Worm (Caenorhabditis elegans) whole organism, late embryonic: ENCODE measurements around the gene aagr-3.

Experiments
- C08G9.2 ChIP-seq: sonication (generic microtip); optimal IDR thresholded peaks from 2 replicates; lab custom pipeline; 2016; ENCODE audit warnings: mild to moderate bottlenecking, missing genetic modification characterization, moderate library complexity, missing compliant biosample characterization
- C38D4.7 ChIP-seq: fragments of 200-800 bp; sonication (Bioruptor generic); optimal IDR thresholded peaks from 2 replicates; lab custom pipeline; 2018; ENCODE audit warnings: mild to moderate bottlenecking, missing genetic modification characterization, moderate library complexity, missing compliant biosample characterization
- K02D7.2 ChIP-seq: sonication (generic microtip); optimal IDR thresholded peaks from 2 replicates; lab custom pipeline; 2017; ENCODE audit warnings: mild to moderate bottlenecking, missing genetic modification characterization, missing compliant biosample characterization
- T23F11.4 ChIP-seq: fragments of 200-800 bp; sonication (Bioruptor generic); optimal IDR thresholded peaks from 2 replicates; lab custom pipeline; 2018; ENCODE audit warnings: mild to moderate bottlenecking, missing genetic modification characterization, missing compliant biosample characterization
- Y22D7AL.16 ChIP-seq: sonication (generic microtip); optimal IDR thresholded peaks from 2 replicates; lab custom pipeline; 2016; ENCODE audit warnings: missing genetic modification characterization, missing compliant biosample characterization
- ceh-19 ChIP-seq: fragments of 200-800 bp; sonication (Bioruptor generic); optimal IDR thresholded peaks from 2 replicates; lab custom pipeline; 2018; ENCODE audit warnings: mild to moderate bottlenecking, missing genetic modification characterization, missing compliant biosample characterization
- ceh-24 ChIP-seq: sonication (generic microtip); optimal IDR thresholded peaks from 2 replicates; lab custom pipeline; 2016; ENCODE audit warnings: mild to moderate bottlenecking, missing genetic modification characterization, missing compliant biosample characterization
- ceh-31 ChIP-seq: sonication (generic microtip); optimal IDR thresholded peaks from 2 replicates; lab custom pipeline; 2016; ENCODE audit warnings: missing genetic modification characterization, missing compliant biosample characterization
- ceh-34 ChIP-seq: sonication (generic microtip); optimal IDR thresholded peaks from 2 replicates; lab custom pipeline; 2016; ENCODE audit warnings: mild to moderate bottlenecking, missing genetic modification characterization, missing compliant biosample characterization
- ceh-45 ChIP-seq: fragments of 200-800 bp; sonication (Bioruptor generic); IDR thresholded peaks from 2 replicates; pipeline ENCODE4 v1.3.6; 2022; ENCODE audit warnings: missing genetic modification reagents, missing genetic modification characterization, missing compliant biosample characterization
- ceh-48 ChIP-seq: sonication (generic microtip); optimal IDR thresholded peaks from 2 replicates; lab custom pipeline; 2016; ENCODE audit warnings: missing genetic modification characterization, inconsistent platforms, missing compliant biosample characterization
- ceh-9 ChIP-seq: sonication (generic microtip); optimal IDR thresholded peaks from 2 replicates; lab custom pipeline; 2016; ENCODE audit warnings: mild to moderate bottlenecking, missing genetic modification characterization, inconsistent platforms, missing compliant biosample characterization
- elt-2 ChIP-seq: sonication (generic microtip); optimal IDR thresholded peaks from 2 replicates; lab custom pipeline; 2016; ENCODE audit warnings: missing genetic modification reagents, missing genetic modification characterization, missing compliant biosample characterization
- elt-4 ChIP-seq: sonication (generic microtip); optimal IDR thresholded peaks from 2 replicates; lab custom pipeline; 2016; ENCODE audit warnings: missing genetic modification characterization, missing compliant biosample characterization
- ets-4 ChIP-seq: sonication (generic microtip); optimal IDR thresholded peaks from 2 replicates; lab custom pipeline; 2016; ENCODE audit warnings: missing genetic modification characterization, missing compliant biosample characterization
- fax-1 ChIP-seq: sonication (generic microtip); optimal IDR thresholded peaks from 2 replicates; lab custom pipeline; 2016; ENCODE audit warnings: missing genotype, missing genetic modification characterization, missing compliant biosample characterization
- fkh-6 ChIP-seq: sonication (generic microtip); optimal IDR thresholded peaks from 2 replicates; lab custom pipeline; 2016; ENCODE audit warnings: missing genetic modification characterization, missing compliant biosample characterization
- gmeb-2 ChIP-seq: sonication (generic microtip); optimal IDR thresholded peaks from 2 replicates; lab custom pipeline; 2016; ENCODE audit warnings: missing genetic modification characterization, inconsistent platforms, missing compliant biosample characterization
- hlh-13 ChIP-seq: fragments of 200-800 bp; sonication (Bioruptor generic); optimal IDR thresholded peaks from 2 replicates; lab custom pipeline; 2018; ENCODE audit warnings: mild to moderate bottlenecking, missing genetic modification characterization, missing compliant biosample characterization
- hlh-15 ChIP-seq: sonication (generic microtip); optimal IDR thresholded peaks from 2 replicates; lab custom pipeline; 2016; ENCODE audit warnings: missing genetic modification characterization, missing compliant biosample characterization
- hlh-8 ChIP-seq: sonication (generic microtip); optimal IDR thresholded peaks from 2 replicates; lab custom pipeline; 2016; ENCODE audit warnings: missing genotype, missing genetic modification characterization, missing compliant biosample characterization
- lin-11 ChIP-seq: fragments of 200-800 bp; sonication (Bioruptor generic); optimal IDR thresholded peaks from 2 replicates; lab custom pipeline; 2018; ENCODE audit warnings: mild to moderate bottlenecking, missing genetic modification characterization, missing compliant biosample characterization
- madf-2 ChIP-seq: sonication (generic microtip); optimal IDR thresholded peaks from 2 replicates; lab custom pipeline; 2017; ENCODE audit warnings: missing genetic modification characterization, missing compliant biosample characterization
- mec-3 ChIP-seq: sonication (generic microtip); optimal IDR thresholded peaks from 2 replicates; lab custom pipeline; 2016; ENCODE audit warnings: borderline replicate concordance, missing genetic modification characterization, missing compliant biosample characterization
- nfya-1 ChIP-seq: sonication (generic microtip); optimal IDR thresholded peaks from 2 replicates; lab custom pipeline; 2017; ENCODE audit warnings: missing genetic modification characterization, mild to moderate bottlenecking, missing compliant biosample characterization, antibody characterized with exemption, moderate library complexity
- nhr-232 ChIP-seq: sonication (generic microtip); optimal IDR thresholded peaks from 2 replicates; lab custom pipeline; 2016; ENCODE audit warnings: missing genetic modification characterization, missing compliant biosample characterization
- npax-4 ChIP-seq: sonication (generic microtip); optimal IDR thresholded peaks from 2 replicates; lab custom pipeline; 2016; ENCODE audit warnings: missing genetic modification characterization, missing compliant biosample characterization
- odd-2 ChIP-seq: sonication (generic microtip); optimal IDR thresholded peaks from 2 replicates; lab custom pipeline; 2017; ENCODE audit warnings: antibody characterized with exemption, mild to moderate bottlenecking, missing genetic modification characterization, missing compliant biosample characterization
- pag-3 ChIP-seq: sonication (generic microtip); optimal IDR thresholded peaks from 2 replicates; lab custom pipeline; 2016; ENCODE audit warnings: missing compliant biosample characterization, missing genetic modification characterization, borderline replicate concordance
- pat-9 ChIP-seq: fragments of 200-800 bp; sonication (Bioruptor generic); optimal IDR thresholded peaks from 2 replicates; lab custom pipeline; 2018; ENCODE audit warnings: mild to moderate bottlenecking, missing genetic modification characterization, moderate library complexity, missing compliant biosample characterization
- pax-1 ChIP-seq: fragments of 150-350 bp; optimal IDR thresholded peaks from 2 replicates; lab custom pipeline; 2014; ENCODE audit warnings: missing biosample characterization, missing genetic modification characterization
- pros-1 ChIP-seq: fragments of 150-350 bp; optimal IDR thresholded peaks from 2 replicates; lab custom pipeline; 2014; ENCODE audit warnings: missing biosample characterization, missing genetic modification reagents, missing genetic modification characterization
- sox-4 ChIP-seq: sonication (generic microtip); optimal IDR thresholded peaks from 2 replicates; lab custom pipeline; 2017; ENCODE audit warnings: mild to moderate bottlenecking, missing genetic modification characterization, inconsistent platforms, missing compliant biosample characterization
- syd-9 ChIP-seq: sonication (generic microtip); optimal IDR thresholded peaks from 2 replicates; lab custom pipeline; 2016; ENCODE audit warnings: mild to moderate bottlenecking, missing genetic modification characterization, moderate library complexity, missing compliant biosample characterization
- tbx-7 ChIP-seq: sonication (generic microtip); optimal IDR thresholded peaks from 2 replicates; lab custom pipeline; 2016; ENCODE audit warnings: missing genotype, missing genetic modification characterization, missing compliant biosample characterization
- unc-42 ChIP-seq: sonication (generic microtip); optimal IDR thresholded peaks from 2 replicates; lab custom pipeline; 2016; ENCODE audit warnings: missing genotype, missing genetic modification characterization, missing compliant biosample characterization
- unc-55 ChIP-seq: sonication (generic microtip); optimal IDR thresholded peaks from 2 replicates; lab custom pipeline; 2017; ENCODE audit warnings: missing biosample characterization, missing genetic modification reagents, missing genetic modification characterization
- zip-5 ChIP-seq: sonication (generic microtip); optimal IDR thresholded peaks from 2 replicates; lab custom pipeline; 2016; ENCODE audit warnings: missing genetic modification characterization, missing compliant biosample characterization
- ztf-16 ChIP-seq: sonication (generic microtip); optimal IDR thresholded peaks from 2 replicates; lab custom pipeline; 2017; ENCODE audit warnings: missing genetic modification characterization, missing compliant biosample characterization

Gene aagr-3

DNA sequence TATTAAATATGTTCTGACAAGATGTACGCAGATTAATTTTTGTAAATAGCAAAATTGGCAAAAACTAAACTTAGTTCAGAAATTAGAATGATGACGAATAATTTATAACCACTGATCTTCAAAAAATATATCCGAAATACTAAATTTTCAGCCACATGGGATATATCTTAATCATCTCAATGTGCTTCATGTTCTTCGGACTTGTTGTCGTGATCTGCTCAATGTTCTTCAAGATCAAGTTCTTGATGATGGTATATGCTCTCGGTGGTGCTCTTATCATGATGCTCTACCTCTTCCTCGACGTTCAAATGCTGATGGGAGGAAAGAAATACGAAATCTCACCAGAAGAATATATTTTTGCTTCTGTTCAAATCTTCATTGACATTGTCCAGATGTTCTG is 22.7 kb downstream of the aagr-3 start:
- no peak for TF ChIP-seq ceh-9 (tag; lab: Kevin White, UChicago)
- no peak for TF ChIP-seq nfya-1 (tag; lab: Kevin White, UChicago)
- TF ChIP-seq sox-4 (tag; lab: Kevin White, UChicago) = no peak
- TF ChIP-seq C38D4.7 (GFP tag; lab: Kevin White, UChicago) = no peak
- no peak for TF ChIP-seq mec-3

ce11 chrV:9704399-9704798 is 24.9 kb downstream of the aagr-3 start:
- TF ChIP-seq Y22D7AL.16 (tag; lab: Kevin White, UChicago) = no peak
- no peak for TF ChIP-seq gmeb-2 (tag; lab: Kevin White, UChicago)
- TF ChIP-seq unc-55 (GFP tag; lab: Kevin White, UChicago) = peak; percentile 36
- no peak for TF ChIP-seq ztf-16 (tag; lab: Kevin White, UChicago)
- peak; percentile 43 for TF ChIP-seq nfya-1 (tag; lab: Kevin White, UChicago)
- TF ChIP-seq npax-4 (tag; lab: Kevin White, UChicago) = no peak
- TF ChIP-seq ceh-31 (tag; lab: Kevin White, UChicago) = peak; percentile 65
- TF ChIP-seq ceh-19 (GFP tag; lab: Kevin White, UChicago) = peak; percentile 23
- TF ChIP-seq ceh-48 = peak; percentile 76

DNA sequence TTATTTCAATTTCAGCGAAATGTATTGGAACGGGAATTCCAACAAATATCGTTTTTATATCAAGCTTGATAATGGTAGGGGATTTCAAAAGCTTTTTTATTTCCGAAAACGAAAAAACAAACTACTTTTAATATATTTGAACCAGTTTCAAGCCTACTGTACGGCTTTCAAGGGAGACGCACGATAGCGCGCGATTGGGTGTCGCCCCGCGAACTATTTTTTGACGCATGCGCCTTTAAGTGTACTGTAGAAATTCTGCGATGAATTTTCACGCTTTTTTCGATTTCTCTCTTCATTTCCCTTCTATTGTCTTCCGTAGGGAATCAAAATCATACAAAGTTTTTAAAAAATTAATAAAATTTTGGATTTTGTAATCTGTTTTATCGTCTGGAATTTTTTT is 25.8 kb downstream of the aagr-3 start:
- TF ChIP-seq ceh-34 (tag; lab: Kevin White, UChicago) (no peak), hlh-13 (GFP tag; lab: Kevin White, UChicago) (no peak), unc-42 (tag; lab: Kevin White, UChicago) (no peak), pros-1 (no peak), pat-9 (no peak), fax-1 (tag; lab: Kevin White, UChicago) (no peak)

ce11 chrV:9702755-9703154 is 26.6 kb downstream of the aagr-3 start, which contains the start of gene xbx-6:
xbx-6 (plus strand) TSS chrV:9703055.
- no peak for TF ChIP-seq ceh-9 (tag; lab: Kevin White, UChicago)
- no peak for TF ChIP-seq syd-9 (tag; lab: Kevin White, UChicago)
- TF ChIP-seq zip-5 (tag; lab: Kevin White, UChicago) = no peak
- no peak for TF ChIP-seq nhr-232 (tag; lab: Kevin White, UChicago)
- TF ChIP-seq odd-2 (tag; lab: Kevin White, UChicago) = no peak
- TF ChIP-seq lin-11 (tag; lab: Kevin White, UChicago) = no peak
- TF ChIP-seq hlh-15 (tag; lab: Kevin White, UChicago) = no peak
- TF ChIP-seq fkh-6 (tag; lab: Kevin White, UChicago) = no peak
- TF ChIP-seq sox-4 (tag; lab: Kevin White, UChicago) = no peak
- TF ChIP-seq npax-4 (tag; lab: Kevin White, UChicago) = no peak
- no peak for TF ChIP-seq ets-4
- no peak for TF ChIP-seq ceh-45
- no peak for TF ChIP-seq unc-55 (GFP tag; lab: Kevin White, UChicago)
- no peak for TF ChIP-seq ceh-24 (tag; lab: Kevin White, UChicago)
- TF ChIP-seq C08G9.2 (tag; lab: Kevin White, UChicago) = no peak
- no peak for TF ChIP-seq ceh-19 (GFP tag; lab: Kevin White, UChicago)
- TF ChIP-seq pat-9 = no peak
- TF ChIP-seq T23F11.4 (GFP tag; lab: Kevin White, UChicago) = no peak
- TF ChIP-seq K02D7.2 (tag; lab: Kevin White, UChicago) = no peak
- TF ChIP-seq pax-1 (tag; lab: Kevin White, UChicago) = no peak

DNA sequence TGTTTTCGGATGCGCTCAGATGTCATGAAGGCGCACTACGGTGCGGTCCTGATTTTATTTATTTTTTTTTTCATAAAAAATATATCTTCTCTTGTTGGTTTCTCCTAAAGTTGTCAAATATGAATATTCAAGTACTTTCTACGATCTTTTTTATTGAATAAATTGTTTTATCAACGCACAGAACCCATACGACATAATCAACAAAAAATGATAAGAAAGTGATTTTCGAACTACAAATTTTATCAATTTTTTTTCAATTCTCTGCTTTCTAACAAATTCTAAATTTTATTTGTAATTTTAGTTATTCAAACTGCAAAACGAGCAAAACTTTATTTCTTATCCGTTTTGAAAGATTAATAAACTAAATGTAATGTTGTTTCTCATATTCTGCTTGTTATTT is 27.5 kb downstream of the aagr-3 start:
- TF ChIP-seq pros-1 = no peak
- TF ChIP-seq pag-3 (tag; lab: Kevin White, UChicago) = no peak
- TF ChIP-seq tbx-7 = no peak
- TF ChIP-seq unc-55 (GFP tag; lab: Kevin White, UChicago) = no peak
- no peak for TF ChIP-seq hlh-8 (tag; lab: Kevin White, UChicago)
- no peak for TF ChIP-seq madf-2 (tag; lab: Kevin White, UChicago)
- TF ChIP-seq elt-2 (tag; lab: Kevin White, UChicago) = peak; percentile 35
- no peak for TF ChIP-seq unc-42 (tag; lab: Kevin White, UChicago)
- no peak for TF ChIP-seq elt-4 (tag; lab: Kevin White, UChicago)
